Worm (Caenorhabditis elegans) whole organism, L4 larva: ENCODE data around the gene aat-2.

Experiments used
- F44E2.7 ChIP-seq: fragments of 200-800 bp; sonication (Bioruptor generic); IDR thresholded peaks from 2 replicates; pipeline ENCODE4 v2.1.2; 2022; ENCODE audit warnings: missing genetic modification characterization, missing compliant biosample characterization
- F49E8.2 ChIP-seq: sonication (generic microtip); optimal IDR thresholded peaks from 2 replicates; lab custom pipeline; 2016; ENCODE audit warnings: missing compliant biosample characterization, mild to moderate bottlenecking, missing genetic modification characterization, borderline replicate concordance
- R02D3.7 ChIP-seq: fragments of 150-350 bp; sonication (generic microtip); optimal IDR thresholded peaks from 3 replicates; lab custom pipeline; 2014; ENCODE audit warnings: missing biosample characterization, missing genetic modification characterization
- T20F7.1 ChIP-seq: fragments of 200-800 bp; sonication (Bioruptor generic); optimal IDR thresholded peaks from 2 replicates; lab custom pipeline; 2018; ENCODE audit warnings: mild to moderate bottlenecking, missing genetic modification characterization, missing compliant biosample characterization
- Y48G9A.11 ChIP-seq: fragments of 200-800 bp; sonication (Bioruptor generic); IDR thresholded peaks from 2 replicates; pipeline ENCODE4 v1.3.6; 2022; ENCODE audit warnings: missing genetic modification reagents, missing genetic modification characterization, missing compliant biosample characterization
- ZK337.2 ChIP-seq: fragments of 200-800 bp; sonication (Bioruptor generic); IDR thresholded peaks from 2 replicates; pipeline ENCODE4 v1.3.6; 2022; ENCODE audit warnings: missing genetic modification reagents, missing genetic modification characterization, missing compliant biosample characterization
- ZK546.5 ChIP-seq, 2 experiments: sonication (generic microtip); optimal IDR thresholded peaks; 2 replicates each; lab custom pipeline; 2017; ENCODE audit warnings: missing biosample characterization in 2 of 2, missing genetic modification characterization in 2 of 2
- aha-1 ChIP-seq: fragments of 150-350 bp; peaks from one replicate; lab custom pipeline; 2014; ENCODE audit warnings: missing biosample characterization, missing genetic modification characterization
- ceh-62 ChIP-seq: sonication (generic microtip); optimal IDR thresholded peaks from 2 replicates; lab custom pipeline; 2017; ENCODE audit warnings: missing biosample characterization, missing genetic modification characterization
- cey-2 ChIP-seq: sonication (generic microtip); optimal IDR thresholded peaks from 3 replicates; lab custom pipeline; 2017; ENCODE audit warnings: missing genetic modification characterization, mild to moderate bottlenecking, missing compliant biosample characterization, antibody characterized with exemption, borderline replicate concordance; ENCODE audit not compliant: insufficient read depth
- ctbp-1 ChIP-seq: fragments of 200-800 bp; sonication (Bioruptor generic); IDR thresholded peaks from 2 replicates; pipeline ENCODE4 v1.3.6; 2022; ENCODE audit warnings: missing genetic modification reagents, missing genetic modification characterization, missing compliant biosample characterization
- dmd-9 ChIP-seq: fragments of 200-800 bp; sonication (Bioruptor generic); IDR thresholded peaks from 2 replicates; pipeline ENCODE4 v1.3.6; 2022; ENCODE audit warnings: missing genetic modification reagents, missing genetic modification characterization, missing compliant biosample characterization
- dpl-1 ChIP-seq: fragments of 150-350 bp; optimal IDR thresholded peaks from 2 replicates; lab custom pipeline; 2014; ENCODE audit warnings: missing biosample characterization, missing genetic modification reagents, missing genetic modification characterization
- duxl-1 ChIP-seq: sonication (generic microtip); optimal IDR thresholded peaks from 2 replicates; lab custom pipeline; 2016; ENCODE audit warnings: mild to moderate bottlenecking, missing genetic modification characterization, moderate library complexity, missing compliant biosample characterization; ENCODE audit not compliant: poor library complexity
- egl-43 ChIP-seq: fragments of 200-800 bp; sonication (Bioruptor generic); IDR thresholded peaks from 2 replicates; pipeline ENCODE4 v1.3.6; 2022; ENCODE audit warnings: missing genetic modification reagents, missing genetic modification characterization, missing compliant biosample characterization
- fos-1 ChIP-seq: fragments of 150-350 bp; optimal IDR thresholded peaks from 2 replicates; lab custom pipeline; 2014; ENCODE audit warnings: missing biosample characterization, missing genetic modification characterization
- hmg-1.1 ChIP-seq: fragments of 200-800 bp; sonication (Bioruptor generic); IDR thresholded peaks from 2 replicates; pipeline ENCODE4 v1.3.6; 2022; ENCODE audit warnings: missing genetic modification reagents, missing genetic modification characterization, missing compliant biosample characterization
- lim-7 ChIP-seq: fragments of 200-800 bp; sonication (Bioruptor generic); IDR thresholded peaks from 2 replicates; pipeline ENCODE4 v1.3.6; 2022; ENCODE audit warnings: missing genetic modification characterization, missing compliant biosample characterization
- lin-1 ChIP-seq: fragments of 200-800 bp; sonication (Bioruptor generic); IDR thresholded peaks from 2 replicates; pipeline ENCODE4 v1.3.6; 2022; ENCODE audit warnings: missing genetic modification reagents, missing genetic modification characterization, missing compliant biosample characterization
- lin-13 ChIP-seq: fragments of 150-350 bp; optimal IDR thresholded peaks from 2 replicates; lab custom pipeline; 2014; ENCODE audit warnings: missing biosample characterization, missing genetic modification reagents, missing genetic modification characterization
- lin-15B ChIP-seq: fragments of 150-350 bp; sonication (generic microtip); optimal IDR thresholded peaks from 3 replicates; lab custom pipeline; 2014; ENCODE audit warnings: missing biosample characterization, missing genetic modification characterization
- lir-3 ChIP-seq: sonication (generic microtip); optimal IDR thresholded peaks from 2 replicates; lab custom pipeline; 2016; ENCODE audit warnings: mild to moderate bottlenecking, missing genetic modification characterization, missing compliant biosample characterization
- madf-5 ChIP-seq, 2 experiments: fragments of 200-800 bp; sonication (Bioruptor generic); IDR thresholded peaks; 2 replicates each; pipeline ENCODE4 v1.3.6; 2022; ENCODE audit warnings: missing compliant biosample characterization in 2 of 2, missing genetic modification characterization in 2 of 2
- mes-2 ChIP-seq: sonication (generic microtip); optimal IDR thresholded peaks from 2 replicates; lab custom pipeline; 2016; ENCODE audit warnings: missing genotype, mild to moderate bottlenecking, missing genetic modification characterization, missing compliant biosample characterization; ENCODE audit not compliant: poor library complexity, severe bottlenecking
- mxl-2 ChIP-seq: fragments of 200-800 bp; sonication (Bioruptor generic); conservative IDR thresholded peaks from 2 replicates; pipeline ENCODE4 v1.3.6; 2022; ENCODE audit warnings: missing genetic modification reagents, missing genetic modification characterization, missing compliant biosample characterization
- nhr-111 ChIP-seq: fragments of 200-800 bp; sonication (Bioruptor generic); optimal IDR thresholded peaks from 2 replicates; lab custom pipeline; 2018; ENCODE audit warnings: mild to moderate bottlenecking, missing genetic modification characterization, missing compliant biosample characterization
- nhr-25 ChIP-seq: sonication (generic microtip); optimal IDR thresholded peaks from 2 replicates; lab custom pipeline; 2017; ENCODE audit warnings: missing genetic modification characterization, mild to moderate bottlenecking, missing compliant biosample characterization, antibody characterized with exemption, moderate library complexity, borderline replicate concordance; ENCODE audit not compliant: insufficient read depth
- rbr-2 ChIP-seq: sonication (generic microtip); optimal IDR thresholded peaks from 2 replicates; lab custom pipeline; 2016; ENCODE audit warnings: missing genotype, missing genetic modification characterization, missing compliant biosample characterization
- sdz-12 ChIP-seq: fragments of 200-800 bp; sonication (Bioruptor generic); optimal IDR thresholded peaks from 2 replicates; lab custom pipeline; 2018; ENCODE audit warnings: mild to moderate bottlenecking, missing genetic modification characterization, missing compliant biosample characterization
- set-16 ChIP-seq: fragments of 200-800 bp; sonication (Bioruptor generic); IDR thresholded peaks from 2 replicates; pipeline ENCODE4 v1.3.6; 2022; ENCODE audit warnings: missing genetic modification reagents, missing genetic modification characterization, missing compliant biosample characterization
- snpc-1.2 ChIP-seq: fragments of 200-800 bp; sonication (Bioruptor generic); IDR thresholded peaks from 2 replicates; pipeline ENCODE4 v1.3.6; 2022; ENCODE audit warnings: missing genetic modification reagents, missing genetic modification characterization, missing compliant biosample characterization
- snpc-4 ChIP-seq: fragments of 150-350 bp; optimal IDR thresholded peaks from 2 replicates; lab custom pipeline; 2014; ENCODE audit warnings: missing biosample characterization, missing genetic modification characterization
- unc-62 ChIP-seq, 3 experiments: fragments of 150-350 bp in 1 of 3; sonication (generic microtip); optimal IDR thresholded peaks in 2 of 3; peaks in 1 of 3; 1 replicate in 1 of 3; 2 replicates in 2 of 3; lab custom pipeline; 2014 to 2017; ENCODE audit warnings: missing biosample characterization in 3 of 3, missing genetic modification characterization in 3 of 3, missing genetic modification reagents in 3 of 3, missing genotype in 1 of 3
- vab-7 ChIP-seq: fragments of 200-800 bp; sonication (Bioruptor generic); IDR thresholded peaks from 2 replicates; pipeline ENCODE4 v1.3.6; 2022; ENCODE audit warnings: missing genetic modification reagents, missing genetic modification characterization, missing compliant biosample characterization

Gene aat-2

DNA sequence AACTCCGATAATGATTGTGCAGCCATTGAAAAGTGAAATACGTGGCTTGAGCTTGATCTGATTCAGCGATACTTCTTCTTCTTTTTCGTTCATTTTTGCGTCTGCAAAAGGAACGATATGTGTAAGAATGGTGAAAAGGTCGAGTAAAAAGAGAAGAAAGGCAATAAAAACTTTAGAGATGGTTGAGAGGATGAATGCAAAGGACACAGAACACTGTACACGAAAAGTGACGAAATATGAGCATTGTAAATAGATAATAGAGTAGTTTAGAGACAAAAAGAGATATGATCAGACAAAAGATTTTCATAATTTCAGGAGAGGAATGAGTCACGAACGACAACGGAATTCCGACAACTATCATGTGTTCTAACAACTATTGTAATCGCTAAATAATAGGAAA lies at the start of gene aat-2:
TSS of gene aat-2 (minus strand) at position 101 of the 400 bp plus-strand sequence.
- peak in 1 of 2 experiments; percentile 30 for TF ChIP-seq unc-62 (GFP tag; optimal IDR thresholded peaks at IDR 0.05 in 1 of 2; lab: Kevin White, UChicago)
- no peak for TF ChIP-seq unc-62 (tag; optimal IDR thresholded peaks at IDR 0.05; lab: Kevin White, UChicago)
- no peak for TF ChIP-seq snpc-4 (tag; lab: Kevin White, UChicago)

DNA sequence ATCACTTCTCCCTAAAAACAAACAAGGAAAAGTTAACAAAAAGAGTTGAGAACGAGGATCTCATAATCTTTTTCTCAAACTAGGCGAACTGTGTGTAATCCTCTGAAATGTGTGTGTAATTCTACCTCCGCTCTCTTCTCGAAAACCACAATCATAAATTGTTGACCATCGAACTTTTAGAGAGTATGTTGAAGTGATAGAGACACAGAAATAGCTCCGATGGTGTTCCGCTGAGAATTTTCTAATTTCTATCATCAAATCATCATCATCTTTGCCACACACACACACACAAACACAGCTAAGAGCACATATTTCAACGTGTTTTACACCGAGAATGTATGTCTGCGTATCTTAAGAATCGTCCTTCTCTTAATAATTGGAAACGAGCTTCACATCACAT lies 49.4 kb upstream of the aat-2 start:
- TF ChIP-seq T20F7.1 (GFP tag; lab: Kevin White, UChicago) (no peak), mes-2 (tag; lab: Kevin White, UChicago) (no peak), unc-62 (GFP tag; optimal IDR thresholded peaks at IDR 0.05 in 1 of 2; lab: Kevin White, UChicago) (peak in 1 of 2 experiments; percentile 87), unc-62 (tag; optimal IDR thresholded peaks at IDR 0.05; lab: Kevin White, UChicago) (no peak)

DNA sequence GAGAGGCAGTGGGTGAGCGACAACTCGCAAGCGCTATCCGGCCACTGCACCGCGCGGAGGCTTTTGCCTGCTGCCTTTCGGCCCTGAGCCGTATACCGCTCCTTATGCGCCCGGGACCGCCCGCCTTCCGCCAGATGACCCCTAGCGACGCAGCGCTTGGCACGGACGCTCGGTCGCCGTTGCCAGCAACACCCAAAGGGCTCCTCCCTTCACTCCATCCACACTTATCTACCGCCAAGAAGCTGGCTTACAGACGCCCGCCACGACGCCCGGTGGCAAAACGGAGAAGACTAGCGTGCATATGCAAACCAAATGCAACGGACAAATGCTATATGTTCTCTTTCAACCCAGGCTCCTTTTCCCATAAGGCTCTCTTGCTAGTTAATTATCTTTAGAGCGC lies 47.2 kb upstream of the aat-2 start:
- TF ChIP-seq ceh-62 (tag; lab: Kevin White, UChicago) (no peak), madf-5 (GFP tag; IDR thresholded peaks at IDR 0.05; lab: Robert Waterston, UW) (peak in 1 of 2 experiments; percentile 62; a peak in 1 of 4 replicates), egl-43 (GFP tag; lab: Robert Waterston, UW) (peak; percentile 86), ZK546.5 (tag; optimal IDR thresholded peaks at IDR 0.05; lab: Kevin White, UChicago) (no peak), lim-7 (GFP tag; lab: Robert Waterston, UW) (no peak), set-16 (GFP tag; lab: Robert Waterston, UW) (peak; percentile 98), vab-7 (GFP tag; lab: Robert Waterston, UW) (0 out of 2 replicates have a peak, but pooled peaks have one; percentile 5), hmg-1.1 (peak; percentile 33; the same call in 1 of the 2 replicates), nhr-111 (no peak), duxl-1 (tag; lab: Kevin White, UChicago) (no peak), lin-13 (GFP tag; lab: Kevin White, UChicago) (no peak), Y48G9A.11 (GFP tag; lab: Robert Waterston, UW) (no peak), rbr-2 (tag; lab: Kevin White, UChicago) (peak; percentile 43)

ce11 chrV:9291919-9292318 lies 45.8 kb upstream of the aat-2 start, which contains the start of gene ZK682.7:
ZK682.7 (minus strand) TSS chrV:9292165.
- TF ChIP-seq lir-3: no peak
- no peak for TF ChIP-seq R02D3.7 (tag; lab: Kevin White, UChicago)
- no peak for TF ChIP-seq dpl-1 (GFP tag; lab: Kevin White, UChicago)
- no peak for TF ChIP-seq vab-7 (GFP tag; lab: Robert Waterston, UW)
- TF ChIP-seq F49E8.2 (tag; lab: Kevin White, UChicago): no peak
- TF ChIP-seq lin-15B (tag; lab: Kevin White, UChicago): no peak
- no peak for TF ChIP-seq mxl-2 (GFP tag; lab: Robert Waterston, UW)
- TF ChIP-seq ctbp-1 (GFP tag; lab: Robert Waterston, UW): no peak
- TF ChIP-seq lin-13 (GFP tag; lab: Kevin White, UChicago): no peak
- no peak for TF ChIP-seq fos-1 (tag; lab: Kevin White, UChicago)
- no peak for TF ChIP-seq nhr-25
- no peak for TF ChIP-seq lin-1 (GFP tag; lab: Robert Waterston, UW)
- no peak for TF ChIP-seq ZK337.2
- TF ChIP-seq cey-2: no peak

DNA sequence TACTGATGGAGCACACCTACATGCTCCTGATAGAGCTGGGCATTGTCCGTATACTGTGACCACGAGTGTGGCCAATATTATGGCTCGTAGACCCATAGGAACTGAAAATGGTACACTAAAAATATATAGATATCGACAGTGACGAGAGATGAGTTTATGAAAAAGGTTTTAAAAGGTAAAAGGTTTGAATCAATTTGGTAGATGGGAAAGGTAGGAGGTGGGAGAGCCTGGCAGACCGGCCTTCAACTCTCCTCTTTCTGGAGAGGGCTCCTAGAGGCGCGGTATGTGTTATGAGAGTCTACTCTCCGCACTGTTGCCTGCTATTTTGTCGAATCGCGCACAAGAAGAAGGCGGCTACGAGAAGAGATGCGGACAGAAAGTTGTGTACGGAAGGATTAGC lies 41.3 kb upstream of the aat-2 start, which contains the start of gene lron-2:
TSS of gene lron-2 (minus strand) at position 101 of the 400 bp plus-strand sequence.
- TF ChIP-seq dmd-9 (GFP tag; lab: Robert Waterston, UW) (no peak), sdz-12 (no peak), snpc-1.2 (GFP tag; lab: Robert Waterston, UW) (no peak), F44E2.7 (no peak), aha-1 (tag; lab: Kevin White, UChicago) (no peak)
